Worm (Caenorhabditis elegans) whole organism, L2 larva: ENCODE measurements around the gene pmp-1.

Experiments used
- ceh-16 ChIP-seq: fragments of 150-350 bp; optimal IDR thresholded peaks from 2 replicates; lab custom pipeline; 2014; ENCODE audit warnings: missing biosample characterization, missing genetic modification characterization
- elt-1 ChIP-seq: fragments of 150-350 bp; optimal IDR thresholded peaks from 2 replicates; lab custom pipeline; 2014; ENCODE audit warnings: missing biosample characterization, missing genetic modification characterization
- zag-1 ChIP-seq: fragments of 150-350 bp; optimal IDR thresholded peaks from 2 replicates; lab custom pipeline; 2014; ENCODE audit warnings: missing biosample characterization, missing genetic modification characterization
- ztf-11 ChIP-seq: sonication (generic microtip); optimal IDR thresholded peaks from 2 replicates; lab custom pipeline; 2017; ENCODE audit warnings: missing biosample characterization, missing genetic modification characterization

- TF ChIP-seq ceh-16 (tag; lab: Kevin White, UChicago) (no peak), ztf-11 (no peak), zag-1 (tag; lab: Kevin White, UChicago) (no peak), elt-1 (no peak)
Measured at ce11 chrII:6870803-6871202, 12.8 kb downstream of the pmp-1 start, which contains the start of gene clhm-1.
